Worm (Caenorhabditis elegans) whole organism, L2 larva: ENCODE data around the gene D2007.2.
A peak's percentile ranks its signal among the peaks of the same experiment; 100 is the strongest.

ENCODE experiments used
- C34F6.9 ChIP-seq: fragments of 150-350 bp; optimal IDR thresholded peaks from 2 replicates; lab custom pipeline; 2014; ENCODE audit warnings: missing biosample characterization, missing genetic modification characterization
- F13H6.1 ChIP-seq: sonication (generic microtip); optimal IDR thresholded peaks from 2 replicates; lab custom pipeline; 2016; ENCODE audit warnings: missing genetic modification characterization, missing compliant biosample characterization
- R02D3.7 ChIP-seq: fragments of 150-350 bp; optimal IDR thresholded peaks from 2 replicates; lab custom pipeline; 2014; ENCODE audit warnings: missing biosample characterization, missing genetic modification characterization
- Y55F3AM.14 ChIP-seq: fragments of 200-800 bp; sonication (Bioruptor generic); optimal IDR thresholded peaks from 2 replicates; lab custom pipeline; 2018; ENCODE audit warnings: mild to moderate bottlenecking, missing genetic modification characterization, missing compliant biosample characterization
- ZK546.5 ChIP-seq: sonication (generic microtip); optimal IDR thresholded peaks from 2 replicates; lab custom pipeline; 2017; ENCODE audit warnings: missing biosample characterization, missing genetic modification characterization
- alr-1 ChIP-seq: fragments of 150-350 bp; optimal IDR thresholded peaks from 2 replicates; lab custom pipeline; 2014; ENCODE audit warnings: missing biosample characterization, missing genetic modification characterization
- ama-1 ChIP-seq: fragments of 150-350 bp; optimal IDR thresholded peaks from 2 replicates; lab custom pipeline; 2018; ENCODE audit warnings: inconsistent platforms
- blmp-1 ChIP-seq: sonication (generic microtip); optimal IDR thresholded peaks from 2 replicates; lab custom pipeline; 2017; ENCODE audit warnings: missing genetic modification characterization, mild to moderate bottlenecking, missing compliant biosample characterization, antibody characterized with exemption, moderate library complexity; ENCODE audit not compliant: insufficient read depth
- ceh-82 ChIP-seq: fragments of 150-350 bp; optimal IDR thresholded peaks from 2 replicates; lab custom pipeline; 2014; ENCODE audit warnings: missing biosample characterization, missing genetic modification characterization
- crh-2 ChIP-seq: sonication (generic microtip); optimal IDR thresholded peaks from 2 replicates; lab custom pipeline; 2017; ENCODE audit warnings: missing biosample characterization, missing genetic modification characterization
- dmd-4 ChIP-seq: sonication (generic microtip); optimal IDR thresholded peaks from 2 replicates; lab custom pipeline; 2017; ENCODE audit warnings: missing biosample characterization, missing genetic modification characterization
- elt-1 ChIP-seq: fragments of 150-350 bp; optimal IDR thresholded peaks from 2 replicates; lab custom pipeline; 2014; ENCODE audit warnings: missing biosample characterization, missing genetic modification characterization
- lin-11 ChIP-seq: fragments of 150-350 bp; sonication (generic microtip); optimal IDR thresholded peaks from 2 replicates; lab custom pipeline; 2014; ENCODE audit warnings: missing biosample characterization, missing genetic modification characterization, inconsistent platforms, mixed read lengths
- lin-39 ChIP-seq: fragments of 150-350 bp; optimal IDR thresholded peaks from 2 replicates; lab custom pipeline; 2014; ENCODE audit warnings: missing biosample characterization, missing genetic modification reagents, missing genetic modification characterization
- mdl-1 ChIP-seq, 2 experiments: fragments of 150-350 bp in 1 of 2; sonication (generic microtip) in 1 of 2; optimal IDR thresholded peaks; 2 replicates each; lab custom pipeline; 2017; ENCODE audit warnings: missing biosample characterization in 2 of 2, missing genetic modification characterization in 2 of 2
- nhr-11 ChIP-seq: fragments of 150-350 bp; optimal IDR thresholded peaks from 2 replicates; lab custom pipeline; 2014; ENCODE audit warnings: missing biosample characterization, missing genetic modification characterization
- nhr-129 ChIP-seq: fragments of 150-350 bp; optimal IDR thresholded peaks from 2 replicates; lab custom pipeline; 2014; ENCODE audit warnings: missing biosample characterization, missing genetic modification characterization
- nhr-23 ChIP-seq: fragments of 150-350 bp; optimal IDR thresholded peaks from 2 replicates; lab custom pipeline; 2014; ENCODE audit warnings: missing biosample characterization, missing genetic modification reagents, missing genetic modification characterization
- nhr-25 ChIP-seq: fragments of 150-350 bp; sonication (generic microtip); optimal IDR thresholded peaks from 3 replicates; lab custom pipeline; 2014; ENCODE audit warnings: missing biosample characterization, missing genetic modification characterization
- nhr-6 ChIP-seq: fragments of 150-350 bp; optimal IDR thresholded peaks from 2 replicates; lab custom pipeline; 2014; ENCODE audit warnings: missing biosample characterization, missing genetic modification characterization
- peb-1 ChIP-seq: fragments of 150-350 bp; optimal IDR thresholded peaks from 2 replicates; lab custom pipeline; 2014; ENCODE audit warnings: missing biosample characterization, missing genetic modification characterization
- sem-4 ChIP-seq: fragments of 150-350 bp; optimal IDR thresholded peaks from 2 replicates; lab custom pipeline; 2014; ENCODE audit warnings: missing biosample characterization, missing genetic modification reagents, missing genetic modification characterization
- skn-1 ChIP-seq: sonication (generic microtip); optimal IDR thresholded peaks from 2 replicates; lab custom pipeline; 2017; ENCODE audit warnings: missing biosample characterization, missing genetic modification characterization
- sma-9 ChIP-seq, 2 experiments: fragments of 150-350 bp in 1 of 2; sonication (generic microtip) in 1 of 2; optimal IDR thresholded peaks; 2 replicates each; lab custom pipeline; 2014 to 2016; ENCODE audit warnings: missing genetic modification characterization in 2 of 2, mild to moderate bottlenecking in 1 of 2, missing biosample characterization in 1 of 2, missing compliant biosample characterization in 1 of 2, missing genetic modification reagents in 1 of 2, moderate library complexity in 1 of 2
- snpc-4 ChIP-seq: fragments of 150-350 bp; optimal IDR thresholded peaks from 2 replicates; lab custom pipeline; 2014; ENCODE audit warnings: missing biosample characterization, missing genetic modification characterization
- unc-39 ChIP-seq: fragments of 150-350 bp; optimal IDR thresholded peaks from 2 replicates; lab custom pipeline; 2014; ENCODE audit warnings: missing biosample characterization, missing genetic modification characterization
- unc-62 ChIP-seq: fragments of 150-350 bp; optimal IDR thresholded peaks from 2 replicates; lab custom pipeline; 2014; ENCODE audit warnings: missing biosample characterization, missing genetic modification reagents, missing genetic modification characterization

D2007.2 gene

DNA sequence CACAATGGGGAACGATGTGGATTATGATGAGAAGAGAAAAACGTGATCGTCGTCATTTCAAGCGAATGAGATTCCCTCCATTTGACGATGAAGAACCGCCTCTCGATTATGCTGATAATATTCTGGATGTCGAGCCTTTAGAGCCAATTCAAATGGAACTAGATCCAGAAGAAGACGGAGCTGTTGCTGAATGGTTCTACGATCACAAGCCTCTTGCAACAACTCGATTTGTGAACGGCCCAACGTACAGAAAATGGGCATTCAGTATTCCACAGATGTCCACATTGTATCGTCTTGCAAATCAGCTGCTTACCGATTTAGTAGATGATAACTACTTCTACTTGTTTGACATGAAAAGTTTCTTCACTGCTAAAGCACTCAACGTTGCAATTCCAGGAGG is 16.0 kb downstream of the D2007.2 start:
- no peak for TF ChIP-seq Y55F3AM.14 (GFP tag; lab: Kevin White, UChicago)

DNA sequence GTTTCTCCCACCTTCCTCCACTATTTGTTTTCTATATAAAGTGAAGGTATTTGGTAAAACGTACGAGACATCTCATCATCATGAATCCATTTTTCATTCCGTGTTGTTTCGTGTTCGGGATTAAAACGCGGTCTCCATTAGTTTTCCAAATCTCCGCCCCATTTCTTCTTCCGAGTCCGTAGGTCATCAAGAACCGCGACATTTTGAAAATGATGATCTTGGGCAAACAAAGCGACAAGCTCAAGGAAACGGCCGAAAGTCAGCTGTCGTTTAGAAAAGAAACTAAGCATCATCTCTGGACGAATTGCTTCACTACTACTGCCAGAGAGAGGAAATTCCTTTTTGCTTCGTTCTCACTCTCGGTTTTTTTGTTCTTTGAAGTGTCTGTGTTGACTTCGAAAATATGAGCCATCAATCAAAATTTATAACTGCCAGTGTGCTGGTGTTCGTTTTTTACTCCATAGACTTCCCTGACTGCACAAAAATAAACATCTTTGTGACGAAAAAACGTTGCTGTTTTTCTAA is 23.9 kb downstream of the D2007.2 start:
- no peak for TF ChIP-seq unc-62
- TF ChIP-seq nhr-129 (tag; lab: Kevin White, UChicago): peak; percentile 12

DNA sequence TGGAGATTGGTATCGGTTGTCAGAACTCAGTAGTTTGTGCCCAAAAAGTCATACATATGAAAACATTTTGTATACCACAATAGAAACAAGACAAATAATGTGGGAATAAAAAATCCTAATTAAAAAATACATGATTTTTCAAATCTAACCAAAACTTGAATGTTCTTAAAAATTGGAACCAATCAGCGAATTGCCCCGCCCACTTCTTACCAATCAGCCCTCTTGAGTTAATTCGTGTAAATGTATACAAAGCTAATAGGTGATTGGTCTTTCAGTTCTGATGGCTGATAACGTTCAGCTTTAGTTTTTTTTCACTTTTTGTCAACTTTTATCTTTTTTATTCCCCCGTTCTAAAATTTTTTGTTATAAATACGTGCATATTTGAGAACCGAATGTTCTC is 26.5 kb downstream of the D2007.2 start:
- TF ChIP-seq lin-39 (tag; lab: Kevin White, UChicago) (no peak), alr-1 (tag; lab: Kevin White, UChicago) (no peak), crh-2 (tag; lab: Kevin White, UChicago) (no peak), nhr-6 (tag; lab: Kevin White, UChicago) (no peak)
- TF ChIP-seq, all 48 proteins: peak for 0

DNA sequence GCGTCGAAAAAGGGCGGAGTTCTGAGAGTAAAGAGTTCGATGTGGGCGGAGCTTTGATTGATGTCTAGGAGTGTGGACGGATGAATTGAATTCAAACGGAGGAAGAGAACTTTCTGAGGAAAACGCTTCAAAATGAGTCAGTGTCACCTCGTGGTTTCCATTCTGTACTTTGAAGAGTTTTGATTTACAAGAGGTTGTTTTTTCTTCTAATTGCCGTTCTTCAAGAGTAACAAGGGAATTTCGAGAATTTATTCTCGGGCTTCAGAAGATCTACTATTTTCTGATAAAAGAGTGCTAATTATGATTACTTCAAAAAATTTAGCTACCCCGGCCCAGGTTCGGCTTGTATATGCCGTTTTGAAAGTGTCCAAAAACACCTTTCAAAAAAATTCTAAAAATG is 27.5 kb downstream of the D2007.2 start, which contains the start of gene C50C3.12:
C50C3.12 (plus strand) TSS at position 301 of the 400 bp plus-strand sequence.
- TF ChIP-seq elt-1 (no peak), ZK546.5 (tag; lab: Kevin White, UChicago) (no peak), skn-1 (tag; lab: Kevin White, UChicago) (no peak), sma-9 (GFP tag; optimal IDR thresholded peaks at IDR 0.05; lab: Kevin White, UChicago) (no peak), sma-9 (tag; optimal IDR thresholded peaks at IDR 0.05; lab: Kevin White, UChicago) (no peak), nhr-129 (tag; lab: Kevin White, UChicago) (no peak), nhr-23 (tag; lab: Kevin White, UChicago) (no peak), C34F6.9 (tag; lab: Kevin White, UChicago) (no peak), unc-39 (no peak), lin-11 (no peak), unc-62 (no peak), R02D3.7 (tag; lab: Kevin White, UChicago) (no peak), F13H6.1 (tag; lab: Kevin White, UChicago) (no peak), snpc-4 (tag; lab: Kevin White, UChicago) (no peak)

DNA sequence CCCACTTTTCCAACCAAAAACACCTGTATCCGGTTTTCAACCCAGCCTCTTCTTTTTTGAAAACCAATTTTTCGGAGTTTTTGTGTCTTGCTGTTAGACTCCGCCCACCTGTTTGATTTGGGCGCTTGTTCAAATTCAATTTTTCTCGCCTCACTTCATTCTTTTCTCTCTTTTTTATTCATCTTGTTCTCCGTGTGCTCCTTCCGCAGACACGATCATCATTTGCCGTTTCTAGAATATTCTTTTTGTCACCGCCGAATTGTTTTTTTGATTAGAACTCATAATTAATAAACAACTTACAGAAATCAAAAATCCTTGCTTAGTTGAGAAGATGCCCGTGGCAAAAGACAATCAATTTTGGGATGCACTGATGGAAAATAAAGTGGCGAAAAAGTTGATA is 30.2 kb downstream of the D2007.2 start, which contains the start of gene C50C3.5:
C50C3.5 (plus strand) TSS at position 301 of the 400 bp plus-strand sequence.
- TF ChIP-seq nhr-25 (tag; lab: Kevin White, UChicago) (no peak), sem-4 (tag; lab: Kevin White, UChicago) (no peak), R02D3.7 (tag; lab: Kevin White, UChicago) (no peak), nhr-11 (tag; lab: Kevin White, UChicago) (no peak), elt-1 (no peak), ama-1 (lab: Kevin White, UChicago) (no peak), peb-1 (tag; lab: Kevin White, UChicago) (no peak), nhr-129 (tag; lab: Kevin White, UChicago) (no peak), ZK546.5 (tag; lab: Kevin White, UChicago) (no peak), ceh-82 (tag; lab: Kevin White, UChicago) (no peak), nhr-6 (tag; lab: Kevin White, UChicago) (no peak), mdl-1 (tag; optimal IDR thresholded peaks at IDR 0.05; lab: Kevin White, UChicago) (no peak), blmp-1 (tag; lab: Kevin White, UChicago) (no peak)

DNA sequence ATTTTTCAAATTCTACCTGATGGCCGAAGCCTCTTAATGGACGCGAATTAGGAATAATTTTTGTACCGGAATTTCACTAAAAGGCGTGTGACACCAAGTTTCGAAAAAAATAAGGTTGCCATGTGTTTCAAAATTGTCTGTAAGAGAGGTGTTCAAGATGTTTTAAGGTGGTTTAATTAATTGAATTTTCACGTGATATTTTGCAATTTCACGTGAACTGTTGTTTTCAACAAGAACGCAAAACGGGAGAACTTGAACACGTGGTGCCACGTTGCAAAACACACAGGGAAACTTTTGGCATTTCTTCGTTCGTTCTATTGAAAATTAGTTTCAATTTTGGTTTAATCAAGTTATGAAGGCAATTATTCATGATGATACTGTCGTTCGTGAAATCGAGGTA is 32.8 kb downstream of the D2007.2 start, which contains the start of gene spc-2:
spc-2 (plus strand) TSS at position 301 of the 400 bp plus-strand sequence.
- TF ChIP-seq R02D3.7 (tag; lab: Kevin White, UChicago): no peak
- TF ChIP-seq, all 48 proteins: peak for 0

DNA sequence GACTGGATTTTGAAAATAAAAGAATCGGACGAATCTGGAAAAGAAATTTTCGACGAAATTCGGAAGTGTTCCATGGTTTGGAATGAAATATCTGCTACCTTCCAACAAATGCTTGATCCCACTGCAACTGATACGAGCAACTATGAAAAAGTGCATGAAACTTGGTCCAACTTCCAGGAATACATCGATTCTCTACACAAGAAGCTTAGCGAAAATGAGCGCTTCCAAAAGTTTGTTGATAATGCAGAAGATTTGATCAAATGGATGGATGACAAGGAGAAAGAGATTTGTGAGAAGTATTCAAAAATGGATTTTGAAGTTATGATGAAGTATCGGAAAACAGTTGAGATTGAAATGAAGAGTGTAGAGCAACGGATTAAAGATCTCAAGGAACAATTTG is 33.8 kb downstream of the D2007.2 start:
- TF ChIP-seq nhr-23 (tag; lab: Kevin White, UChicago): no peak
- TF ChIP-seq dmd-4 (tag; lab: Kevin White, UChicago): no peak
- TF ChIP-seq, all 48 proteins: peak for 0
